Worm (Caenorhabditis elegans) whole organism, early embryonic: ENCODE results near the gene srh-28.

ENCODE experiments used
- ama-1 ChIP-seq: fragments of 150-350 bp; optimal IDR thresholded peaks from 2 replicates; lab custom pipeline; 2014
- ceh-13 ChIP-seq: fragments of 200-800 bp; sonication (Bioruptor generic); optimal IDR thresholded peaks from 2 replicates; lab custom pipeline; 2018; ENCODE audit warnings: mild to moderate bottlenecking, missing genetic modification characterization, missing compliant biosample characterization
- pes-1 ChIP-seq: fragments of 200-800 bp; sonication (Bioruptor generic); IDR thresholded peaks from 2 replicates; pipeline ENCODE4 v1.3.6; 2022; ENCODE audit warnings: missing genetic modification reagents, missing genetic modification characterization, missing compliant biosample characterization
- tbx-11 ChIP-seq: fragments of 200-800 bp; sonication (Bioruptor generic); IDR thresholded peaks from 2 replicates; pipeline ENCODE4 v1.3.6; 2022; ENCODE audit warnings: missing genetic modification characterization, missing compliant biosample characterization
- tbx-37 ChIP-seq: fragments of 200-800 bp; sonication (Bioruptor generic); conservative IDR thresholded peaks from 2 replicates; pipeline ENCODE4 v1.3.6; 2022; ENCODE audit warnings: missing genetic modification reagents, missing genetic modification characterization, missing compliant biosample characterization

- no peak for TF ChIP-seq ama-1 (lab: Kevin White, UChicago)
- TF ChIP-seq ceh-13 (GFP tag; lab: Kevin White, UChicago) = no peak
- TF ChIP-seq pes-1 (GFP tag; lab: Robert Waterston, UW) = no peak
- TF ChIP-seq tbx-37 = no peak
- TF ChIP-seq tbx-11 = no peak
These were observed 8.0 kb downstream of the srh-28 start for ce11 chrV:6767576-6767975.
